Worm (Caenorhabditis elegans): ENCODE data around the gene srz-70.
"Not testable (repeated sequence)": the region's sequence is repeated elsewhere in the genome, so short reads cannot be mapped to it uniquely, and the experiment has no call there.

DNA sequence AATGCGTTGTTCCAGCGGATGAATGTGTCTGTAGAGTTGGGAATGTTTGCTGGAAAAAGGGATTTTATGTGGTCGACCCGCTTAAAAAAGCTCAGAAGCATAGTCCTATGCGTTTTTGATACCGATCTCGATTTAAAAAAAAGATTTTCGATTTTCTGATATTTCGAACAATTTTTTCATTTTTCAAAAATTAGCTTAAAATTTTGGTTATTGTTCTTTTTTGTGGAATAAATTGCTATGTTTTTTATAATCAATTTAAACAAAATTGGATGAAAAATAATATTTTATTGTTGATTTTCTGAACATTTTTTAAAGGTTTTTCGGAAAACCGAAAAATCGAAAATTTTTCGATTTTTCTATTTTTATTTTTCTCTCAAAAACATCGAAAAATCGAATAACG lies 45.4 kb downstream of the srz-70 start, which contains the start of gene C04C3.7:
- TF ChIP-seq ama-1 (optimal IDR thresholded peaks at IDR 0.05); flt-1 (GFP tag; IDR thresholded peaks at IDR 0.05); ets-7 (tag; optimal IDR thresholded peaks at IDR 0.05); scrt-1 (GFP tag; IDR thresholded peaks at IDR 0.05); sea-1 (GFP tag; conservative IDR thresholded peaks at IDR 0.05); F13C5.2 (tag; optimal IDR thresholded peaks at IDR 0.05); tra-4 (tag; optimal IDR thresholded peaks at IDR 0.05); pes-1 (GFP tag; IDR thresholded peaks at IDR 0.05); ceh-36 (tag; optimal IDR thresholded peaks at IDR 0.05); tbx-11 (GFP tag; IDR thresholded peaks at IDR 0.05); tbx-37 (GFP tag; conservative IDR thresholded peaks at IDR 0.05); hmg-4 (GFP tag; optimal IDR thresholded peaks at IDR 0.05); hnd-1 (tag; optimal IDR thresholded peaks at IDR 0.05); aly-1 (tag; optimal IDR thresholded peaks at IDR 0.05): not testable (repeated sequence)

Measured in whole organism, early embryonic.